Fruit fly (Drosophila melanogaster): ENCODE measurements around the gene CG9459.

- TF ChIP-seq jigr1 (GFP tag; IDR thresholded peaks at IDR 0.05) (no peak), Rfx (GFP tag; IDR thresholded peaks at IDR 0.05) (no peak)
Measured at dm6 chr3R:9813861-9814260, 4.3 kb downstream of the CG9459 start, which contains the start of gene eloF.

All from whole organism, embryonic.